Fruit fly (Drosophila melanogaster): ENCODE data around the gene RhoGAP71E.

The RhoGAP71E gene

dm6 chr3L:15610109-15610508 is 21.4 kb downstream of the RhoGAP71E start, which contains the start of gene CG7650 (continued):
- TF ChIP-seq knrl (GFP tag; IDR thresholded peaks at IDR 0.05; ENCODE audit: partially characterized antibody) (peak; percentile 86), CG8944 (GFP tag; optimal IDR thresholded peaks at IDR 0.05) (no peak), peb (GFP tag; IDR thresholded peaks at IDR 0.05) (no peak), CG10209 (GFP tag; optimal IDR thresholded peaks at IDR 0.05) (no peak), CG31388 (GFP tag; optimal IDR thresholded peaks at IDR 0.05) (no peak), CG10654 (GFP tag; optimal IDR thresholded peaks at IDR 0.05) (no peak), dimm (GFP tag; IDR thresholded peaks at IDR 0.05) (no peak), TFAM (GFP tag; optimal IDR thresholded peaks at IDR 0.05) (no peak), odd (GFP tag; optimal IDR thresholded peaks at IDR 0.05) (no peak), trh (GFP tag; optimal IDR thresholded peaks at IDR 0.05) (no peak), klu (GFP tag; IDR thresholded peaks at IDR 0.05) (no peak), cato (GFP tag; optimal IDR thresholded peaks at IDR 0.05; ENCODE audit: borderline replicate concordance) (no peak), CG2116 (GFP tag; optimal IDR thresholded peaks at IDR 0.05) (peak; percentile 76), mam (GFP tag; optimal IDR thresholded peaks at IDR 0.05) (no peak), B-H2 (GFP tag; optimal IDR thresholded peaks at IDR 0.05) (no peak), Usf (GFP tag; optimal IDR thresholded peaks at IDR 0.05) (no peak), CG6254 (GFP tag; optimal IDR thresholded peaks at IDR 0.05) (no peak), CG13624 (GFP tag; optimal IDR thresholded peaks at IDR 0.05) (no peak), Dip3 (GFP tag; optimal IDR thresholded peaks at IDR 0.05) (no peak), gce (GFP tag; IDR thresholded peaks at IDR 0.05) (no peak), scrt (GFP tag; optimal IDR thresholded peaks at IDR 0.05) (no peak), CG9609 (GFP tag; optimal IDR thresholded peaks at IDR 0.05) (no peak), sima (GFP tag; optimal IDR thresholded peaks at IDR 0.05) (no peak), ranshi (GFP tag; IDR thresholded peaks at IDR 0.05) (no peak), CG4282 (GFP tag; optimal IDR thresholded peaks at IDR 0.05) (no peak), phol (tag; optimal IDR thresholded peaks at IDR 0.05) (peak; percentile 9), CG16779 (GFP tag; IDR thresholded peaks at IDR 0.05) (no peak), Pdp1 (GFP tag; optimal IDR thresholded peaks at IDR 0.05) (no peak), gem (tag; optimal IDR thresholded peaks at IDR 0.05) (no peak), CG9437 (GFP tag; optimal IDR thresholded peaks at IDR 0.05) (no peak), Lpt (GFP tag; optimal IDR thresholded peaks at IDR 0.05) (no peak), psq (GFP tag; optimal IDR thresholded peaks at IDR 0.05) (no peak), CG7357 (GFP tag; IDR thresholded peaks at IDR 0.05) (no peak), sc (optimal IDR thresholded peaks at IDR 0.05) (no peak), sc (GFP tag; optimal IDR thresholded peaks at IDR 0.05) (no peak), emc (GFP tag; optimal IDR thresholded peaks at IDR 0.05) (no peak), D (optimal IDR thresholded peaks at IDR 0.05) (no peak), D (GFP tag; optimal IDR thresholded peaks at IDR 0.05) (no peak), CG8290 (GFP tag; optimal IDR thresholded peaks at IDR 0.05) (no peak), CG8290 (tag; optimal IDR thresholded peaks at IDR 0.05) (no peak), CG18764 (GFP tag; optimal IDR thresholded peaks at IDR 0.05) (no peak), chif (GFP tag; optimal IDR thresholded peaks at IDR 0.05) (no peak), luna (GFP tag; optimal IDR thresholded peaks at IDR 0.05) (no peak), Myb (GFP tag; optimal IDR thresholded peaks at IDR 0.05) (peak; percentile 28), CG4404 (GFP tag; IDR thresholded peaks at IDR 0.05) (no peak), sna (GFP tag; IDR thresholded peaks at IDR 0.05; ENCODE audit: partially characterized antibody) (peak; percentile 81), dati (GFP tag; IDR thresholded peaks at IDR 0.05) (no peak), CG7928 (GFP tag; optimal IDR thresholded peaks at IDR 0.05) (no peak), zen2 (GFP tag; IDR thresholded peaks at IDR 0.05; ENCODE audit: partially characterized antibody) (peak; percentile 93), trem (tag; optimal IDR thresholded peaks at IDR 0.05) (peak; percentile 54), Taf1 (GFP tag; IDR thresholded peaks at IDR 0.05) (no peak), Hey (tag; optimal IDR thresholded peaks at IDR 0.05) (no peak), CG32772 (GFP tag; IDR thresholded peaks at IDR 0.05) (no peak), CG11504 (tag; optimal IDR thresholded peaks at IDR 0.05) (no peak)

All from whole organism, embryonic.